Fruit fly (Drosophila melanogaster) whole organism, embryonic: ENCODE measurements around the gene CG31999.

Experiments used
- CG11093 ChIP-seq: fragments of 200-800 bp; sonication (Bioruptor generic); IDR thresholded peaks from 3 replicates; pipeline ENCODE4 v1.3.6; 2022; ENCODE audit warnings: missing biosample characterization, missing genetic modification characterization
- CG14860 ChIP-seq: fragments of 200-800 bp; sonication (Bioruptor generic); IDR thresholded peaks from 3 replicates; pipeline ENCODE4 v1.3.6; 2022; ENCODE audit warnings: missing biosample characterization, missing genetic modification characterization; ENCODE audit not compliant: partially characterized antibody
- HLH3B ChIP-seq: fragments of 200-800 bp; sonication (Bioruptor generic); IDR thresholded peaks from 2 replicates; pipeline ENCODE4 v1.3.6; 2022; ENCODE audit warnings: missing biosample characterization, missing genetic modification characterization

CG31999 gene

DNA sequence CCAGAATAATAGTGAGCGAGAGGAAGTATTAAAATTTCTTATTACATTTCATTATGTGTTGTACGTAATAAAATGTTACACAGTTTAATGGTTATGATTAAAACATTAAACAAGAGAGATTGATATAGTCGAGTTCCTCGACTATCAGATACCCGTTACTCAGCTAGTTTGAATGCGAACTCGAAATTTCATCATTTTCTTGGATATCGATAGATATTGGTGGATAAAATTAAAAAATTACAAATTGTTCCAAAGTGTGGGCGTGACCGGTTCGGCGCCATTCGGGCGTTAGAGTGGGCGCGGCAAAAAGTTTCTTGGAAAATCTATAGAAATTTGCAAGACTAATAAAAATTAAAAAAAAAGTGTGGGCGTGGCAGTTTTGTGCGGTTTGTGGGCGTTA lies 62.4 kb downstream of the CG31999 start:
- TF ChIP-seq CG11093 (GFP tag; lab: Robert Waterston, UW) (no peak), HLH3B (GFP tag; lab: Robert Waterston, UW) (no peak), CG14860 (GFP tag; lab: Robert Waterston, UW) (peak; percentile 51)
- TF ChIP-seq, all 482 proteins: peak for 1
